Worm (Caenorhabditis elegans): Measurements from ENCODE around the gene hrpl-1.
A peak's percentile ranks its signal among the peaks of the same experiment; 100 is the strongest.

hrpl-1 gene

DNA sequence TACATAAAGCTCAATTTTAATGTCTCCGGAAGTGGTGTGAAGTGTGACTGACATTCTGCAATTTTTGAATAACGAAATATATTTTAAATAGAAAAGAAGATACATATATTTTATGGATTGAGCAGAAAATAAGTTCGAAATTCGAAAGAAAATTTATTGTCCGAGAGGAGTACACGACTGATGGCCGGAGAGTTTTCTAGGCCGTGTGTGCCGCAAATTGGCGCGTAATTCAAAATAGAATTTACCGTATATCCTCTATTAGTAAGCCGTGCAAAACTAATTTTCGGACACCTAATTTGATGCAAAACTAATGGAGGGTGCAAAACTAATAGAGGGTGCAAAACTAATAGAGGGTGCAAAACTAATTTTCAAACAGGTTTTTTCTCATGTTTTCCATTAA, 14.8 kb downstream of the hrpl-1 start, which contains the start of gene cyn-10 (continued):
- TF ChIP-seq isw-1 (GFP tag; IDR thresholded peaks at IDR 0.05), result peak; percentile 87
- TF ChIP-seq ztf-4 (tag; optimal IDR thresholded peaks at IDR 0.05), result peak; percentile 66
- no peak for TF ChIP-seq mef-2 (tag; optimal IDR thresholded peaks at IDR 0.05)
- TF ChIP-seq hpl-2 (GFP tag; optimal IDR thresholded peaks at IDR 0.05), result no peak
- peak; percentile 96 for TF ChIP-seq egl-13 (tag; optimal IDR thresholded peaks at IDR 0.05)
- TF ChIP-seq unc-130 (tag; optimal IDR thresholded peaks at IDR 0.05), result peak; percentile 84
- TF ChIP-seq elt-3 (tag; optimal IDR thresholded peaks at IDR 0.05), result peak in 2 of 6 experiments; percentile 52 to 71
- peak; percentile 94 for TF ChIP-seq tbx-2 (tag; optimal IDR thresholded peaks at IDR 0.05)
- TF ChIP-seq mep-1 (tag; optimal IDR thresholded peaks at IDR 0.05), result peak; percentile 66
- peak; percentile 49 for TF ChIP-seq C16A3.4 (tag; optimal IDR thresholded peaks at IDR 0.05)
- TF ChIP-seq sox-4 (tag; optimal IDR thresholded peaks at IDR 0.05), result peak; percentile 95
- TF ChIP-seq lin-13 (GFP tag; optimal IDR thresholded peaks at IDR 0.05), result peak; percentile 31
- TF ChIP-seq pax-3 (tag; optimal IDR thresholded peaks at IDR 0.05), result peak; percentile 93
- TF ChIP-seq aha-1 (tag; optimal IDR thresholded peaks at IDR 0.05), result no peak
- peak; percentile 96 for TF ChIP-seq nhr-85 (tag)
- TF ChIP-seq pqm-1 (tag; optimal IDR thresholded peaks at IDR 0.05), result no peak
- TF ChIP-seq zag-1 (tag; optimal IDR thresholded peaks at IDR 0.05), result no peak
- TF ChIP-seq tlp-1 (tag; optimal IDR thresholded peaks at IDR 0.05), result no peak
- peak; percentile 75 for TF ChIP-seq efl-3 (GFP tag; optimal IDR thresholded peaks at IDR 0.05)
- TF ChIP-seq C34B4.2 (tag; optimal IDR thresholded peaks at IDR 0.05), result peak; percentile 13
- peak; percentile 91 for TF ChIP-seq hlh-4 (tag; optimal IDR thresholded peaks at IDR 0.05)
- TF ChIP-seq hlh-17 (GFP tag; optimal IDR thresholded peaks at IDR 0.05; ENCODE audit: borderline replicate concordance), result peak; percentile 87
- TF ChIP-seq aly-2 (tag; optimal IDR thresholded peaks at IDR 0.05), result no peak
- TF ChIP-seq irx-1 (tag; optimal IDR thresholded peaks at IDR 0.05), result peak; percentile 98
- peak; percentile 76 to 85 for TF ChIP-seq lsy-2 (tag; optimal IDR thresholded peaks at IDR 0.05)
- TF ChIP-seq jun-1 (tag; optimal IDR thresholded peaks at IDR 0.05), result no peak
- peak; percentile 82 for TF ChIP-seq elt-2 (tag; optimal IDR thresholded peaks at IDR 0.05)
- no peak for TF ChIP-seq nhr-237 (tag; optimal IDR thresholded peaks at IDR 0.05)
- TF ChIP-seq dsc-1 (tag; optimal IDR thresholded peaks at IDR 0.05), result peak; percentile 97
- no peak for TF ChIP-seq ama-1 (optimal IDR thresholded peaks at IDR 0.05)
- TF ChIP-seq nhr-90 (tag; optimal IDR thresholded peaks at IDR 0.05; ENCODE audit: poor library complexity), result peak; percentile 96
- no peak for TF ChIP-seq alr-1 (tag; optimal IDR thresholded peaks at IDR 0.05; ENCODE audit: borderline replicate concordance)
- TF ChIP-seq egl-27 (tag; optimal IDR thresholded peaks at IDR 0.05), result no peak
- TF ChIP-seq snpc-4 (tag; optimal IDR thresholded peaks at IDR 0.05), result peak; percentile 44
- peak; percentile 95 for TF ChIP-seq C04F5.9 (tag; optimal IDR thresholded peaks at IDR 0.05)
- TF ChIP-seq grh-1 (GFP tag; IDR thresholded peaks at IDR 0.05), result peak; percentile 84
- TF ChIP-seq unc-86 (tag; optimal IDR thresholded peaks at IDR 0.05), result peak; percentile 84
- no peak for TF ChIP-seq nhr-84 (tag; optimal IDR thresholded peaks at IDR 0.05)
- peak; percentile 99 for TF ChIP-seq rnt-1 (tag; optimal IDR thresholded peaks at IDR 0.05)
- peak; percentile 97 for TF ChIP-seq lir-3 (tag; optimal IDR thresholded peaks at IDR 0.05; ENCODE audit: poor library complexity)
- peak; percentile 94 for TF ChIP-seq nhr-71 (tag; optimal IDR thresholded peaks at IDR 0.05)
- no peak for TF ChIP-seq nhr-12 (tag; optimal IDR thresholded peaks at IDR 0.05)
- peak; percentile 67 to 80 (median 72) for TF ChIP-seq ceh-82 (tag; optimal IDR thresholded peaks at IDR 0.05)
- peak; percentile 75 for TF ChIP-seq ceh-8 (GFP tag; optimal IDR thresholded peaks at IDR 0.05)
- peak; percentile 88 for TF ChIP-seq ceh-88 (GFP tag; IDR thresholded peaks at IDR 0.05)
- peak; percentile 96 for TF ChIP-seq nhr-47 (tag; optimal IDR thresholded peaks at IDR 0.05)
- TF ChIP-seq vab-15 (tag; optimal IDR thresholded peaks at IDR 0.05), result peak; percentile 72
- peak; percentile 97 for TF ChIP-seq unc-98 (GFP tag; IDR thresholded peaks at IDR 0.05)
- no peak for TF ChIP-seq sptf-1 (tag; optimal IDR thresholded peaks at IDR 0.05)
- no peak for TF ChIP-seq unc-30 (tag; optimal IDR thresholded peaks at IDR 0.05)
- no peak for TF ChIP-seq fkh-10 (GFP tag; optimal IDR thresholded peaks at IDR 0.05)
- TF ChIP-seq unc-62 (GFP tag; optimal IDR thresholded peaks at IDR 0.05), result no peak
- peak; percentile 95 for TF ChIP-seq mab-9 (GFP tag; IDR thresholded peaks at IDR 0.05)

Measured in whole organism, L1 larva.